3 fruit fly cellular contexts compared by ENCODE assay signal in genomic region chr3R:23386907-23387306, dm6.
TF ChIP-seq lines count a peak whose summit lies in the region.

No protein-coding gene starts in this region.

- peak; percentile 68 for TF ChIP-seq CTCF in whole organism, embryonic (GFP tag; optimal IDR thresholded peaks at IDR 0.05; lab: Kevin White, UChicago)

TF ChIP-seq in whole organism, embryonic, 481 proteins besides CTCF, POLR2A, EP300 and RAD21 (continues in another document):
- peak; percentile 65 for TF ChIP-seq CG8388 (GFP tag; optimal IDR thresholded peaks at IDR 0.05; lab: Kevin White, UChicago)
- TF ChIP-seq CG2678 (tag; optimal IDR thresholded peaks at IDR 0.05; lab: Kevin White, UChicago), result peak; percentile 55
- TF ChIP-seq CoRest (tag; optimal IDR thresholded peaks at IDR 0.05; lab: Kevin White, UChicago), result peak; percentile 40
- TF ChIP-seq CG2712 (tag; optimal IDR thresholded peaks at IDR 0.05; lab: Kevin White, UChicago), result peak; percentile 51
- no peak for TF ChIP-seq CG10959 (GFP tag; IDR thresholded peaks at IDR 0.05; lab: Robert Waterston, UW)
- TF ChIP-seq chif (GFP tag; optimal IDR thresholded peaks at IDR 0.05; lab: Kevin White, UChicago), result peak in 1 of 2 experiments; percentile 50
- TF ChIP-seq tio (GFP tag; optimal IDR thresholded peaks at IDR 0.05; lab: Kevin White, UChicago), result peak; percentile 16
- TF ChIP-seq esg (GFP tag; conservative IDR thresholded peaks at IDR 0.05; lab: Robert Waterston, UW), result peak; percentile 48; the same call in 1 of the 2 replicates
- peak; percentile 76 for TF ChIP-seq dmrt99B (tag; optimal IDR thresholded peaks at IDR 0.05; lab: Kevin White, UChicago)
- peak; percentile 39; the same call in 1 of the 2 replicates for TF ChIP-seq CG5953 (GFP tag; IDR thresholded peaks at IDR 0.05; lab: Robert Waterston, UW)
- TF ChIP-seq CG10654 (GFP tag; optimal IDR thresholded peaks at IDR 0.05; lab: Kevin White, UChicago), result peak; percentile 0
- no peak for TF ChIP-seq CG16815 (GFP tag; optimal IDR thresholded peaks at IDR 0.05; lab: Kevin White, UChicago)
- no peak for TF ChIP-seq CG17612 (GFP tag; IDR thresholded peaks at IDR 0.05; lab: Robert Waterston, UW)
- TF ChIP-seq Gsc (GFP tag; IDR thresholded peaks at IDR 0.05; lab: Robert Waterston, UW), result no peak
- no peak for TF ChIP-seq CG8281 (tag; optimal IDR thresholded peaks at IDR 0.05; lab: Kevin White, UChicago)
- TF ChIP-seq hkb (optimal IDR thresholded peaks at IDR 0.05; lab: Kevin White, UChicago), result no peak
- TF ChIP-seq hkb (GFP tag; IDR thresholded peaks at IDR 0.05; lab: Robert Waterston, UW), result peak; percentile 66
- TF ChIP-seq CG7839 (tag; optimal IDR thresholded peaks at IDR 0.05; lab: Kevin White, UChicago), result peak; percentile 50
- TF ChIP-seq oc (tag; optimal IDR thresholded peaks at IDR 0.05; lab: Kevin White, UChicago), result peak; percentile 73
- TF ChIP-seq stc (GFP tag; IDR thresholded peaks at IDR 0.05; lab: Robert Waterston, UW), result peak; percentile 39; the same call in 1 of the 2 replicates
- TF ChIP-seq CG7745 (tag; optimal IDR thresholded peaks at IDR 0.05; lab: Kevin White, UChicago), result no peak
- peak; percentile 2 for TF ChIP-seq CG30431 (GFP tag; optimal IDR thresholded peaks at IDR 0.05; lab: Kevin White, UChicago)
- TF ChIP-seq phol (tag; optimal IDR thresholded peaks at IDR 0.05; lab: Kevin White, UChicago), result peak; percentile 74
- TF ChIP-seq CG9817 (tag; optimal IDR thresholded peaks at IDR 0.05; lab: Kevin White, UChicago), result peak; percentile 4
- peak; percentile 46 for TF ChIP-seq pum (GFP tag; optimal IDR thresholded peaks at IDR 0.05; lab: Kevin White, UChicago)
- peak; percentile 69 for TF ChIP-seq CG17359 (tag; optimal IDR thresholded peaks at IDR 0.05; lab: Kevin White, UChicago)
- TF ChIP-seq CG18476 (GFP tag; optimal IDR thresholded peaks at IDR 0.05; lab: Kevin White, UChicago), result no peak
- no peak for TF ChIP-seq emc (GFP tag; optimal IDR thresholded peaks at IDR 0.05; lab: Kevin White, UChicago)
- TF ChIP-seq CG30403 (GFP tag; optimal IDR thresholded peaks at IDR 0.05; lab: Kevin White, UChicago), result peak; percentile 54
- peak; percentile 41 for TF ChIP-seq trem (tag; optimal IDR thresholded peaks at IDR 0.05; lab: Kevin White, UChicago)

TF ChIP-seq in whole organism, prepupa, 60 proteins besides CTCF, POLR2A, EP300 and RAD21 (continues in another document):
- TF ChIP-seq topi (GFP tag; optimal IDR thresholded peaks at IDR 0.05; lab: Kevin White, UChicago) (peak; percentile 29), Eip78C (GFP tag; lab: Kevin White, UChicago) (peak; percentile 84), CG4318 (GFP tag; optimal IDR thresholded peaks at IDR 0.05; lab: Kevin White, UChicago) (peak; percentile 57), Hr4 (GFP tag; optimal IDR thresholded peaks at IDR 0.05; lab: Kevin White, UChicago) (peak; percentile 77), Lpt (GFP tag; optimal IDR thresholded peaks at IDR 0.05; lab: Kevin White, UChicago) (peak; percentile 38), pdm3 (GFP tag; optimal IDR thresholded peaks at IDR 0.05; lab: Kevin White, UChicago) (peak; percentile 65), CG34406 (GFP tag; optimal IDR thresholded peaks at IDR 0.05; lab: Kevin White, UChicago) (no peak), CG32006 (GFP tag; optimal IDR thresholded peaks at IDR 0.05; lab: Kevin White, UChicago) (peak; percentile 71), CG1621 (tag; optimal IDR thresholded peaks at IDR 0.05; lab: Kevin White, UChicago) (no peak), CG10669 (GFP tag; optimal IDR thresholded peaks at IDR 0.05; lab: Kevin White, UChicago) (no peak), CG16779 (tag; optimal IDR thresholded peaks at IDR 0.05; lab: Kevin White, UChicago) (no peak), CG15336 (GFP tag; IDR thresholded peaks at IDR 0.05; lab: Robert Waterston, UW) (peak; percentile 84), eg (GFP tag; IDR thresholded peaks at IDR 0.05; lab: Robert Waterston, UW) (peak; percentile 67; the same call in 2 of the 3 replicates), achi (GFP tag; optimal IDR thresholded peaks at IDR 0.05; lab: Kevin White, UChicago) (peak; percentile 35), CG11294 (GFP tag; IDR thresholded peaks at IDR 0.05; lab: Robert Waterston, UW) (peak; percentile 46; the same call in 1 of the 2 replicates), vri (GFP tag; optimal IDR thresholded peaks at IDR 0.05; lab: Kevin White, UChicago) (no peak), Sox14 (GFP tag; optimal IDR thresholded peaks at IDR 0.05; lab: Kevin White, UChicago) (peak; percentile 8), Eip75B (GFP tag; optimal IDR thresholded peaks at IDR 0.05; lab: Kevin White, UChicago) (no peak), cyc (GFP tag; optimal IDR thresholded peaks at IDR 0.05; lab: Kevin White, UChicago) (no peak), Hr38 (GFP tag; optimal IDR thresholded peaks at IDR 0.05; lab: Kevin White, UChicago) (no peak), CG6163 (GFP tag; IDR thresholded peaks at IDR 0.05; lab: Robert Waterston, UW) (peak; percentile 71; the same call in 2 of the 3 replicates), CG9139 (GFP tag; optimal IDR thresholded peaks at IDR 0.05; lab: Kevin White, UChicago) (no peak), Eip93F (GFP tag; optimal IDR thresholded peaks at IDR 0.05; lab: Kevin White, UChicago) (no peak), CG8119 (GFP tag; IDR thresholded peaks at IDR 0.05; lab: Robert Waterston, UW) (peak; percentile 72), CG8319 (GFP tag; optimal IDR thresholded peaks at IDR 0.05; lab: Kevin White, UChicago) (no peak), esn (GFP tag; optimal IDR thresholded peaks at IDR 0.05; lab: Kevin White, UChicago) (no peak), CG7368 (GFP tag; optimal IDR thresholded peaks at IDR 0.05; lab: Kevin White, UChicago) (no peak), Ets21C (GFP tag; optimal IDR thresholded peaks at IDR 0.05; lab: Kevin White, UChicago) (no peak), Met (GFP tag; optimal IDR thresholded peaks at IDR 0.05; lab: Kevin White, UChicago) (peak; percentile 19), CG11902 (GFP tag; optimal IDR thresholded peaks at IDR 0.05; lab: Kevin White, UChicago) (peak; percentile 7), Ets96B (tag; optimal IDR thresholded peaks at IDR 0.05; lab: Kevin White, UChicago) (peak; percentile 19), svp (GFP tag; lab: Kevin White, UChicago) (no peak), fd59A (GFP tag; optimal IDR thresholded peaks at IDR 0.05; lab: Kevin White, UChicago) (no peak), fd85E (GFP tag; optimal IDR thresholded peaks at IDR 0.05; lab: Kevin White, UChicago) (no peak)

TF ChIP-seq in whole organism, pupa, 21 proteins besides CTCF, POLR2A, EP300 and RAD21:
- TF ChIP-seq CG9948 (tag; optimal IDR thresholded peaks at IDR 0.05; lab: Kevin White, UChicago) (peak; percentile 18), CG8301 (tag; optimal IDR thresholded peaks at IDR 0.05; lab: Kevin White, UChicago) (peak; percentile 38), Snoo (tag; optimal IDR thresholded peaks at IDR 0.05; lab: Kevin White, UChicago) (no peak), CG34367 (tag; optimal IDR thresholded peaks at IDR 0.05; lab: Kevin White, UChicago) (no peak), EcR (GFP tag; optimal IDR thresholded peaks at IDR 0.05; lab: Kevin White, UChicago) (no peak), CG8159 (tag; optimal IDR thresholded peaks at IDR 0.05; lab: Kevin White, UChicago) (peak; percentile 22), CG13204 (GFP tag; optimal IDR thresholded peaks at IDR 0.05; lab: Kevin White, UChicago) (no peak), CG17806 (tag; optimal IDR thresholded peaks at IDR 0.05; lab: Kevin White, UChicago) (peak; percentile 31), fd96Ca (GFP tag; IDR thresholded peaks at IDR 0.05; lab: Robert Waterston, UW) (peak; percentile 31; the same call in 1 of the 3 replicates), CG15710 (tag; optimal IDR thresholded peaks at IDR 0.05; lab: Kevin White, UChicago) (no peak), Ets98B (GFP tag; IDR thresholded peaks at IDR 0.05; lab: Robert Waterston, UW) (peak; percentile 46; the same call in 1 of the 2 replicates), CG10348 (GFP tag; IDR thresholded peaks at IDR 0.05; lab: Robert Waterston, UW) (peak; percentile 41; the same call in 1 of the 2 replicates), CG32121 (GFP tag; IDR thresholded peaks at IDR 0.05; lab: Robert Waterston, UW) (peak; percentile 58), CG4496 (GFP tag; IDR thresholded peaks at IDR 0.05; lab: Robert Waterston, UW) (peak; percentile 70), Pif1A (GFP tag; optimal IDR thresholded peaks at IDR 0.05; lab: Kevin White, UChicago) (no peak), Pif1B (GFP tag; optimal IDR thresholded peaks at IDR 0.05; lab: Kevin White, UChicago) (no peak), rn (GFP tag; IDR thresholded peaks at IDR 0.05; lab: Robert Waterston, UW) (0 out of 2 replicates have a peak, but pooled peaks have one; percentile 27), gl (tag; optimal IDR thresholded peaks at IDR 0.05; lab: Kevin White, UChicago) (no peak), D1 (tag; optimal IDR thresholded peaks at IDR 0.05; lab: Kevin White, UChicago) (no peak), CG14655 (GFP tag; optimal IDR thresholded peaks at IDR 0.05; lab: Kevin White, UChicago) (peak; percentile 32), CG12605 (GFP tag; IDR thresholded peaks at IDR 0.05; lab: Robert Waterston, UW) (peak; percentile 51; the same call in 1 of the 2 replicates)

Comparison
In these comparisons a context has a peak if more than half of its experiments do, and no peak if none do; other contexts are left out.
1. Of the 7 proteins assayed by ChIP-seq in both whole organism, embryonic and whole organism, prepupa: peak only in whole organism, embryonic: Blimp-1 and Sox102F; only in whole organism, prepupa: Gug, Hr39 and Lpt; in both: none; in neither: 2.